Worm (Caenorhabditis elegans) whole organism, L4 larva: ENCODE results near the gene unc-42.

Experiments
- pha-4 ChIP-seq, 2 experiments: fragments of 150-350 bp in 1 of 2; fragments of 200-800 bp in 1 of 2; sonication (Bioruptor generic) in 1 of 2; IDR thresholded peaks in 1 of 2; optimal IDR thresholded peaks in 1 of 2; 2 replicates each; pipeline versions ENCODE4 v1.3.6 to Lab custom; 2014 to 2022; ENCODE audit warnings: missing genetic modification characterization in 2 of 2, missing genetic modification reagents in 2 of 2, missing biosample characterization in 1 of 2, missing compliant biosample characterization in 1 of 2
- unc-39 ChIP-seq: sonication (generic microtip); optimal IDR thresholded peaks from 2 replicates; lab custom pipeline; 2017; ENCODE audit warnings: missing biosample characterization, missing genetic modification characterization

DNA sequence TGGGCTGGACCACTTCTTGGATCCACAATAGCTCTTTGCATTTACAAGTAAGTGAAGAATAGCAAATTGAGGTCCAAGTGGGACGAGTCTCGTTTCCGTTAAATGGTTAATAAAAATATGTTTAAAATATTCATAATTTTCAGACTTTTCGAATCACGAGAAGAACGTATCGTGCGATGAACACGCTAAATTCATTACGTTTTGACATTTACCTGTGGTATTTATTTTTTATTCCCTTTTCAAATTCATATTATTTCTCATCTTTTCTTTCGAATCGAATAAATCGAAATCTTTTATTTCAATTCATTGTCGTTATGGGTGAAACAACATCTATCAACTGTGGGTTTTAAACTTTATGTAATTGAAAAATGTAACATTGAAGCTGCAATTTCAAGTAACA is 29.8 kb downstream of the unc-42 start, which contains the start of gene marc-1:
- TF ChIP-seq pha-4 (GFP tag; IDR thresholded peaks at IDR 0.05; lab: Robert Waterston, UW) (no peak), pha-4 (tag; optimal IDR thresholded peaks at IDR 0.05; lab: Kevin White, UChicago) (no peak), unc-39 (no peak)
